Worm (Caenorhabditis elegans) whole organism, late embryonic: ENCODE results near the gene cah-4.

Experiments used
- pha-2 ChIP-seq: sonication (generic microtip); optimal IDR thresholded peaks from 2 replicates; lab custom pipeline; 2017; ENCODE audit warnings: mild to moderate bottlenecking, missing genetic modification characterization, missing compliant biosample characterization
- sox-4 ChIP-seq: sonication (generic microtip); optimal IDR thresholded peaks from 2 replicates; lab custom pipeline; 2017; ENCODE audit warnings: mild to moderate bottlenecking, missing genetic modification characterization, inconsistent platforms, missing compliant biosample characterization

ce11 chrX:13589735-13590134, 47.4 kb downstream of the cah-4 start, which contains the start of gene col-9:
- no peak for TF ChIP-seq sox-4 (tag; lab: Kevin White, UChicago)
- TF ChIP-seq pha-2 (tag; lab: Kevin White, UChicago): no peak
